Worm (Caenorhabditis elegans): ENCODE results near the gene R105.5.

ce11 chrIV:4633393-4633792 is 2.7 kb upstream of the R105.5 start, which contains the start of gene R105.1:
- TF ChIP-seq nhr-12 (tag; optimal IDR thresholded peaks at IDR 0.05) (no peak), nhr-21 (tag; optimal IDR thresholded peaks at IDR 0.05) (no peak), mbf-1 (tag; optimal IDR thresholded peaks at IDR 0.05) (no peak), nhr-77 (tag; optimal IDR thresholded peaks at IDR 0.05) (no peak), Y55F3AM.14 (GFP tag; optimal IDR thresholded peaks at IDR 0.05) (no peak), ztf-4 (tag; optimal IDR thresholded peaks at IDR 0.05) (no peak), snpc-4 (tag; optimal IDR thresholded peaks at IDR 0.05) (no peak), nhr-25 (tag; optimal IDR thresholded peaks at IDR 0.05) (no peak), blmp-1 (tag; optimal IDR thresholded peaks at IDR 0.05; ENCODE audit: insufficient read depth) (no peak), ceh-82 (tag; optimal IDR thresholded peaks at IDR 0.05) (no peak), lin-39 (tag; optimal IDR thresholded peaks at IDR 0.05) (no peak), nhr-10 (tag; optimal IDR thresholded peaks at IDR 0.05) (no peak), nhr-11 (tag; optimal IDR thresholded peaks at IDR 0.05) (no peak)
